Fruit fly (Drosophila melanogaster) whole organism, embryonic: ENCODE results near the gene Shal.
A peak's percentile ranks its signal among the peaks of the same experiment; 100 is the strongest.

Source experiments
- CG10209 ChIP-seq: fragments of 200-800 bp; sonication (Bioruptor generic); optimal IDR thresholded peaks from 3 replicates; lab custom pipeline; 2017; ENCODE audit warnings: missing biosample characterization, mild to moderate bottlenecking, missing genetic modification characterization, missing genetic modification reagents
- CG10267 ChIP-seq: fragments of 200-800 bp; sonication (Bioruptor generic); optimal IDR thresholded peaks from 2 replicates; lab custom pipeline; 2018; ENCODE audit warnings: missing biosample characterization, mild to moderate bottlenecking, missing genetic modification characterization, moderate library complexity
- CG10366 ChIP-seq: fragments of 200-800 bp; sonication (Bioruptor generic); IDR thresholded peaks from 2 replicates; pipeline ENCODE4 v1.3.6; 2022; ENCODE audit warnings: missing biosample characterization, missing genetic modification characterization
- CG10462 ChIP-seq: fragments of 200-800 bp; sonication (Bioruptor generic); optimal IDR thresholded peaks from 2 replicates; lab custom pipeline; 2016; ENCODE audit warnings: missing biosample characterization, missing genetic modification characterization
- CG10565 ChIP-seq: fragments of 200-800 bp; sonication (Bioruptor generic); optimal IDR thresholded peaks from 3 replicates; lab custom pipeline; 2016; ENCODE audit warnings: missing biosample characterization, mild to moderate bottlenecking, missing genetic modification characterization
- CG11093 ChIP-seq: fragments of 200-800 bp; sonication (Bioruptor generic); IDR thresholded peaks from 3 replicates; pipeline ENCODE4 v1.3.6; 2022; ENCODE audit warnings: missing biosample characterization, missing genetic modification characterization
- CG1233 ChIP-seq: fragments of 200-800 bp; sonication (Bioruptor generic); optimal IDR thresholded peaks from 4 replicates; lab custom pipeline; 2018; ENCODE audit warnings: missing biosample characterization, mild to moderate bottlenecking, missing genetic modification characterization
- CG15073 ChIP-seq: fragments of 200-800 bp; sonication (Bioruptor generic); optimal IDR thresholded peaks from 2 replicates; lab custom pipeline; 2016; ENCODE audit warnings: missing biosample characterization, missing genetic modification characterization
- CG15514 ChIP-seq: fragments of 200-800 bp; sonication (Bioruptor generic); optimal IDR thresholded peaks from 3 replicates; lab custom pipeline; 2017; ENCODE audit warnings: missing biosample characterization, missing genetic modification characterization, mild to moderate bottlenecking, moderate library complexity, missing genetic modification reagents
- CG1647 ChIP-seq: fragments of 200-800 bp; sonication (Bioruptor generic); optimal IDR thresholded peaks from 3 replicates; lab custom pipeline; 2016; ENCODE audit warnings: missing biosample characterization, missing genetic modification characterization
- CG16779 ChIP-seq: fragments of 200-800 bp; sonication (Bioruptor generic); IDR thresholded peaks from 2 replicates; pipeline ENCODE4 v1.3.6; 2022; ENCODE audit warnings: missing biosample characterization, missing genetic modification characterization
- CG17328 ChIP-seq: fragments of 200-800 bp; sonication (Bioruptor generic); IDR thresholded peaks from 2 replicates; pipeline ENCODE4 v1.3.6; 2022; ENCODE audit warnings: missing biosample characterization, missing genetic modification characterization
- CG18599 ChIP-seq: fragments of 200-800 bp; sonication (Bioruptor generic); optimal IDR thresholded peaks from 3 replicates; lab custom pipeline; 2017; ENCODE audit warnings: missing biosample characterization, missing genetic modification characterization, mild to moderate bottlenecking, moderate library complexity, missing genetic modification reagents
- CG2116 ChIP-seq: fragments of 200-800 bp; sonication (Bioruptor generic); optimal IDR thresholded peaks from 3 replicates; lab custom pipeline; 2018; ENCODE audit warnings: missing biosample characterization, mild to moderate bottlenecking, missing genetic modification characterization
- CG43689 ChIP-seq: fragments of 200-800 bp; sonication (Bioruptor generic); IDR thresholded peaks from 2 replicates; pipeline ENCODE4 v1.3.6; 2022; ENCODE audit warnings: missing biosample characterization, missing genetic modification characterization
- CG4707 ChIP-seq: fragments of 200-800 bp; sonication (Bioruptor generic); optimal IDR thresholded peaks from 2 replicates; lab custom pipeline; 2018; ENCODE audit warnings: missing biosample characterization, mild to moderate bottlenecking, missing genetic modification characterization, moderate library complexity
- CG8478 ChIP-seq: fragments of >200 bp; optimal IDR thresholded peaks from 2 replicates; lab custom pipeline; 2018
- CG9876 ChIP-seq: fragments of 200-800 bp; sonication (Bioruptor generic); optimal IDR thresholded peaks from 2 replicates; lab custom pipeline; 2016; ENCODE audit warnings: missing biosample characterization, missing genetic modification characterization
- CoRest ChIP-seq: fragments of 200-800 bp; sonication (Bioruptor generic); optimal IDR thresholded peaks from 3 replicates; lab custom pipeline; 2018; ENCODE audit warnings: missing biosample characterization, mild to moderate bottlenecking, missing genetic modification characterization, moderate library complexity
- Dll ChIP-seq: fragments of 200-800 bp; sonication (Bioruptor generic); IDR thresholded peaks from 4 replicates; pipeline ENCODE4 v1.3.6; 2022; ENCODE audit warnings: missing biosample characterization, missing genetic modification characterization; ENCODE audit not compliant: partially characterized antibody
- Dp ChIP-seq: fragments of 200-800 bp; sonication (Bioruptor generic); optimal IDR thresholded peaks from 2 replicates; lab custom pipeline; 2018; ENCODE audit warnings: missing biosample characterization, mild to moderate bottlenecking, missing genetic modification characterization, moderate library complexity
- Fer3 ChIP-seq: fragments of 200-800 bp; sonication (Bioruptor generic); optimal IDR thresholded peaks from 2 replicates; lab custom pipeline; 2018; ENCODE audit warnings: missing biosample characterization, mild to moderate bottlenecking, missing genetic modification characterization, moderate library complexity
- Hsf ChIP-seq: fragments of 200-800 bp; sonication (Bioruptor generic); optimal IDR thresholded peaks from 3 replicates; lab custom pipeline; 2016; ENCODE audit warnings: missing biosample characterization, missing genetic modification characterization
- Jarid2 ChIP-seq: fragments of 200-800 bp; sonication (Bioruptor generic); optimal IDR thresholded peaks from 3 replicates; lab custom pipeline; 2017; ENCODE audit warnings: mild to moderate bottlenecking, missing biosample characterization, missing genetic modification reagents, missing genetic modification characterization
- Max ChIP-seq: fragments of 200-800 bp; sonication (Bioruptor generic); optimal IDR thresholded peaks from 2 replicates; lab custom pipeline; 2016; ENCODE audit warnings: missing biosample characterization, mild to moderate bottlenecking, missing genetic modification characterization
- Ssrp ChIP-seq: fragments of 200-800 bp; sonication (Bioruptor generic); optimal IDR thresholded peaks from 2 replicates; lab custom pipeline; 2018; ENCODE audit warnings: missing biosample characterization, mild to moderate bottlenecking, missing genetic modification characterization, moderate library complexity
- ab ChIP-seq: fragments of 200-800 bp; sonication (Bioruptor generic); optimal IDR thresholded peaks from 2 replicates; lab custom pipeline; 2016; ENCODE audit warnings: missing biosample characterization, missing genetic modification characterization
- ase ChIP-seq: fragments of 200-800 bp; sonication (Bioruptor generic); IDR thresholded peaks from 3 replicates; pipeline ENCODE4 v1.3.6; 2022; ENCODE audit warnings: missing biosample characterization, missing genetic modification characterization
- chm ChIP-seq: fragments of 200-800 bp; sonication (Bioruptor generic); IDR thresholded peaks from 2 replicates; pipeline ENCODE4 v1.3.6; 2022; ENCODE audit warnings: missing biosample characterization, missing genetic modification characterization
- ems ChIP-seq: fragments of 200-800 bp; sonication (Bioruptor generic); optimal IDR thresholded peaks from 3 replicates; lab custom pipeline; 2016; ENCODE audit warnings: missing biosample characterization, missing genetic modification characterization
- ftz-f1 ChIP-seq: fragments of 200-800 bp; sonication (Bioruptor generic); optimal IDR thresholded peaks from 2 replicates; lab custom pipeline; 2016; ENCODE audit warnings: missing biosample characterization, missing genetic modification characterization
- jumu ChIP-seq: fragments of 200-800 bp; sonication (Bioruptor generic); optimal IDR thresholded peaks from 3 replicates; lab custom pipeline; 2016; ENCODE audit warnings: missing biosample characterization, missing genetic modification characterization
- lov ChIP-seq, 2 experiments: fragments of 200-800 bp in 1 of 2; fragments of >200 bp in 1 of 2; sonication (Bioruptor generic) in 1 of 2; IDR thresholded peaks in 1 of 2; optimal IDR thresholded peaks in 1 of 2; 2 replicates in 1 of 2; 3 replicates in 1 of 2; pipeline versions ENCODE4 v1.3.6 to Lab custom; 2017 to 2022; ENCODE audit warnings: missing biosample characterization in 1 of 2, missing genetic modification characterization in 1 of 2
- maf-S ChIP-seq: fragments of 200-800 bp; sonication (Bioruptor generic); optimal IDR thresholded peaks from 2 replicates; lab custom pipeline; 2016; ENCODE audit warnings: missing biosample characterization, missing genetic modification characterization
- nerfin-2 ChIP-seq: fragments of 200-800 bp; sonication (Bioruptor generic); IDR thresholded peaks from 2 replicates; pipeline ENCODE4 v1.3.6; 2022; ENCODE audit warnings: missing biosample characterization, missing genetic modification characterization; ENCODE audit not compliant: partially characterized antibody
- pum ChIP-seq: fragments of 200-800 bp; sonication (Bioruptor generic); optimal IDR thresholded peaks from 2 replicates; lab custom pipeline; 2016; ENCODE audit warnings: missing biosample characterization, missing genetic modification characterization
- rib ChIP-seq: fragments of 200-800 bp; sonication (Bioruptor generic); IDR thresholded peaks from 2 replicates; pipeline ENCODE4 v1.3.6; 2022; ENCODE audit warnings: missing biosample characterization, missing genetic modification characterization
- sc ChIP-seq, 3 experiments: fragments of >200 bp in 2 of 3; fragments of 200-800 bp in 1 of 3; sonication (Bioruptor generic) in 1 of 3; optimal IDR thresholded peaks; 2 replicates in 2 of 3; 3 replicates in 1 of 3; lab custom pipeline; 2017; ENCODE audit warnings: mild to moderate bottlenecking in 1 of 3, missing biosample characterization in 1 of 3, missing genetic modification characterization in 1 of 3, missing genetic modification reagents in 1 of 3
- slp2 ChIP-seq: fragments of 200-800 bp; sonication (Bioruptor generic); optimal IDR thresholded peaks from 2 replicates; lab custom pipeline; 2016; ENCODE audit warnings: missing biosample characterization, missing genetic modification characterization
- sqz ChIP-seq: fragments of 200-800 bp; sonication (Bioruptor generic); optimal IDR thresholded peaks from 3 replicates; lab custom pipeline; 2018; ENCODE audit warnings: missing biosample characterization, mild to moderate bottlenecking, missing genetic modification characterization
- wek ChIP-seq: fragments of 200-800 bp; sonication (Bioruptor generic); optimal IDR thresholded peaks from 3 replicates; lab custom pipeline; 2018; ENCODE audit warnings: missing biosample characterization, mild to moderate bottlenecking, missing genetic modification characterization, moderate library complexity
- z ChIP-seq: fragments of 200-800 bp; sonication (Bioruptor generic); IDR thresholded peaks from 3 replicates; pipeline ENCODE4 v1.3.6; 2022; ENCODE audit warnings: missing biosample characterization, missing genetic modification characterization

The Shal gene

dm6 chr3L:19560695-19561246 lies 23.6 kb downstream of the Shal start (continued):
- TF ChIP-seq ftz-f1 (GFP tag; lab: Kevin White, UChicago): peak; percentile 62
- peak; percentile 95 for TF ChIP-seq CG10366 (GFP tag; lab: Robert Waterston, UW)
- peak; percentile 91 for TF ChIP-seq maf-S (GFP tag; lab: Kevin White, UChicago)
- TF ChIP-seq CG10267 (tag; lab: Kevin White, UChicago): peak; percentile 92
- peak; percentile 69 for TF ChIP-seq Jarid2 (GFP tag; lab: Kevin White, UChicago)
- peak; percentile 92 for TF ChIP-seq ems
- peak; percentile 97 for TF ChIP-seq CG17328
- peak; percentile 77; the same call in 2 of the 3 replicates for TF ChIP-seq z (GFP tag; lab: Robert Waterston, UW)
- TF ChIP-seq Ssrp: peak; percentile 94
- TF ChIP-seq lov (optimal IDR thresholded peaks at IDR 0.05; lab: Kevin White, UChicago): no peak
- TF ChIP-seq lov (GFP tag; IDR thresholded peaks at IDR 0.05; lab: Robert Waterston, UW): peak; percentile 97
- TF ChIP-seq CG4707 (GFP tag; lab: Kevin White, UChicago): peak; percentile 90
- TF ChIP-seq CG11093 (GFP tag; lab: Robert Waterston, UW): peak; percentile 87
- TF ChIP-seq Hsf (GFP tag; lab: Kevin White, UChicago): peak; percentile 96
- TF ChIP-seq ab: peak; percentile 75
- peak; percentile 76 for TF ChIP-seq wek (GFP tag; lab: Kevin White, UChicago)
- peak; percentile 54 for TF ChIP-seq CG9876 (GFP tag; lab: Kevin White, UChicago)
- TF ChIP-seq rib (GFP tag; lab: Robert Waterston, UW): peak; percentile 93
- TF ChIP-seq nerfin-2: no peak
- peak; percentile 68 for TF ChIP-seq CG2116
- peak; percentile 94 for TF ChIP-seq Fer3
- TF ChIP-seq ase (GFP tag; lab: Robert Waterston, UW): peak; percentile 88
- peak; percentile 94 for TF ChIP-seq pum (GFP tag; lab: Kevin White, UChicago)
- TF ChIP-seq Dp: peak; percentile 2
- peak; percentile 97 for TF ChIP-seq CoRest (tag; lab: Kevin White, UChicago)
- TF ChIP-seq sqz (GFP tag; lab: Kevin White, UChicago): peak; percentile 93
- TF ChIP-seq CG10462 (GFP tag; lab: Kevin White, UChicago): peak; percentile 92
- TF ChIP-seq CG18599 (GFP tag; lab: Kevin White, UChicago): peak; percentile 94
- peak; percentile 88 for TF ChIP-seq jumu (GFP tag; lab: Kevin White, UChicago)
- peak; percentile 76; the same call in 1 of the 2 replicates for TF ChIP-seq CG16779 (GFP tag; lab: Robert Waterston, UW)
- TF ChIP-seq CG15073 (GFP tag; lab: Kevin White, UChicago): peak; percentile 72
- TF ChIP-seq CG1233: peak; percentile 96
- no peak for TF ChIP-seq Dll (GFP tag; lab: Robert Waterston, UW)
- peak; percentile 90 for TF ChIP-seq slp2 (GFP tag; lab: Kevin White, UChicago)
- TF ChIP-seq CG10209: peak; percentile 95
- TF ChIP-seq CG15514 (GFP tag; lab: Kevin White, UChicago): peak; percentile 86
- peak; percentile 97 for TF ChIP-seq chm
- TF ChIP-seq CG8478 (lab: Kevin White, UChicago): no peak
- peak; percentile 93 for TF ChIP-seq Max (GFP tag; lab: Kevin White, UChicago)
- no peak for TF ChIP-seq sc (optimal IDR thresholded peaks at IDR 0.05; lab: Kevin White, UChicago)
- TF ChIP-seq sc (GFP tag; optimal IDR thresholded peaks at IDR 0.05; lab: Kevin White, UChicago): peak; percentile 94
- peak; percentile 83 for TF ChIP-seq CG10565 (GFP tag; lab: Kevin White, UChicago)
- TF ChIP-seq CG1647: peak; percentile 91
- TF ChIP-seq CG43689 (GFP tag; lab: Robert Waterston, UW): peak; percentile 77
